Worm (Caenorhabditis elegans): Measurements from ENCODE around the gene Y116A8C.24.

The Y116A8C.24 gene

ce11 chrIV:17048257-17048656 lies 22.4 kb downstream of the Y116A8C.24 start, which contains the start of gene athp-3:
athp-3 (minus strand) TSS chrIV:17048357.
- no peak for TF ChIP-seq skn-1 (tag; optimal IDR thresholded peaks at IDR 0.05)
- no peak for TF ChIP-seq dmd-4 (tag; optimal IDR thresholded peaks at IDR 0.05)
- TF ChIP-seq elt-3 (tag; optimal IDR thresholded peaks at IDR 0.05): no peak
- TF ChIP-seq F13H6.1 (tag; optimal IDR thresholded peaks at IDR 0.05): no peak
- TF ChIP-seq nhr-23 (tag; optimal IDR thresholded peaks at IDR 0.05): no peak
- no peak for TF ChIP-seq zag-1 (tag; optimal IDR thresholded peaks at IDR 0.05)
- TF ChIP-seq crh-2 (tag; optimal IDR thresholded peaks at IDR 0.05): no peak
- no peak for TF ChIP-seq egl-27 (tag; optimal IDR thresholded peaks at IDR 0.05)
- TF ChIP-seq peb-1 (tag; optimal IDR thresholded peaks at IDR 0.05): no peak
- TF ChIP-seq Y55F3AM.14 (GFP tag; optimal IDR thresholded peaks at IDR 0.05): no peak
- no peak for TF ChIP-seq lin-39 (tag; optimal IDR thresholded peaks at IDR 0.05)
- no peak for TF ChIP-seq C34F6.9 (tag; optimal IDR thresholded peaks at IDR 0.05)
- TF ChIP-seq unc-62 (GFP tag; optimal IDR thresholded peaks at IDR 0.05): no peak
- no peak for TF ChIP-seq nhr-6 (tag; optimal IDR thresholded peaks at IDR 0.05)
- no peak for TF ChIP-seq mdl-1 (tag; optimal IDR thresholded peaks at IDR 0.05)
- TF ChIP-seq lin-11 (tag; optimal IDR thresholded peaks at IDR 0.05): no peak
- TF ChIP-seq ceh-16 (tag; optimal IDR thresholded peaks at IDR 0.05): no peak
- TF ChIP-seq ztf-4 (tag; optimal IDR thresholded peaks at IDR 0.05): no peak
- TF ChIP-seq fos-1 (tag; optimal IDR thresholded peaks at IDR 0.05): no peak
- no peak for TF ChIP-seq nhr-12 (tag; optimal IDR thresholded peaks at IDR 0.05)

- TF ChIP-seq ztf-11 (tag; optimal IDR thresholded peaks at IDR 0.05) (no peak), dmd-4 (tag; optimal IDR thresholded peaks at IDR 0.05) (no peak), nhr-11 (tag; optimal IDR thresholded peaks at IDR 0.05) (no peak), elt-3 (tag; optimal IDR thresholded peaks at IDR 0.05) (no peak), sma-9 (GFP tag; optimal IDR thresholded peaks at IDR 0.05) (no peak), sma-9 (tag; optimal IDR thresholded peaks at IDR 0.05) (no peak), ceh-16 (tag; optimal IDR thresholded peaks at IDR 0.05) (no peak), zag-1 (tag; optimal IDR thresholded peaks at IDR 0.05) (no peak), nhr-21 (tag; optimal IDR thresholded peaks at IDR 0.05) (no peak), peb-1 (tag; optimal IDR thresholded peaks at IDR 0.05) (no peak), Y55F3AM.14 (GFP tag; optimal IDR thresholded peaks at IDR 0.05) (no peak)
Measured at ce11 chrIV:17045691-17046090, 25.0 kb downstream of the Y116A8C.24 start, which contains the start of gene clec-195. clec-195 (minus strand) TSS chrIV:17045791.

ce11 chrIV:17040618-17041017 lies 30.1 kb downstream of the Y116A8C.24 start, which contains the start of gene Y116A8C.20:
Y116A8C.20 (plus strand) TSS chrIV:17040918.
- TF ChIP-seq aly-2 (tag; optimal IDR thresholded peaks at IDR 0.05) (no peak), ztf-4 (tag; optimal IDR thresholded peaks at IDR 0.05) (no peak), nhr-21 (tag; optimal IDR thresholded peaks at IDR 0.05) (no peak), dmd-4 (tag; optimal IDR thresholded peaks at IDR 0.05) (no peak), mbf-1 (tag; optimal IDR thresholded peaks at IDR 0.05) (no peak), F13H6.1 (tag; optimal IDR thresholded peaks at IDR 0.05) (no peak), ztf-1 (GFP tag; conservative IDR thresholded peaks at IDR 0.05) (no peak), nhr-6 (tag; optimal IDR thresholded peaks at IDR 0.05) (no peak), mab-5 (tag; optimal IDR thresholded peaks at IDR 0.05) (no peak), unc-55 (GFP tag; optimal IDR thresholded peaks at IDR 0.05) (no peak), zag-1 (tag; optimal IDR thresholded peaks at IDR 0.05) (no peak)

- TF ChIP-seq ceh-82 (tag; optimal IDR thresholded peaks at IDR 0.05): no peak
- no peak for TF ChIP-seq aly-2 (tag; optimal IDR thresholded peaks at IDR 0.05)
- no peak for TF ChIP-seq nhr-12 (tag; optimal IDR thresholded peaks at IDR 0.05)
- TF ChIP-seq zag-1 (tag; optimal IDR thresholded peaks at IDR 0.05): no peak
- TF ChIP-seq skn-1 (tag; optimal IDR thresholded peaks at IDR 0.05): no peak
- no peak for TF ChIP-seq elt-3 (tag; optimal IDR thresholded peaks at IDR 0.05)
- no peak for TF ChIP-seq lsy-2 (tag; optimal IDR thresholded peaks at IDR 0.05)
- no peak for TF ChIP-seq nhr-129 (tag; optimal IDR thresholded peaks at IDR 0.05)
- no peak for TF ChIP-seq unc-55 (GFP tag; optimal IDR thresholded peaks at IDR 0.05)
- no peak for TF ChIP-seq alr-1 (tag; optimal IDR thresholded peaks at IDR 0.05)
- no peak for TF ChIP-seq F13H6.1 (tag; optimal IDR thresholded peaks at IDR 0.05)
- no peak for TF ChIP-seq R02D3.7 (tag; optimal IDR thresholded peaks at IDR 0.05)
- TF ChIP-seq sem-4 (tag; optimal IDR thresholded peaks at IDR 0.05): no peak
- TF ChIP-seq nhr-77 (tag; optimal IDR thresholded peaks at IDR 0.05): no peak
- no peak for TF ChIP-seq sma-3 (GFP tag; optimal IDR thresholded peaks at IDR 0.05)
- TF ChIP-seq snpc-4 (tag; optimal IDR thresholded peaks at IDR 0.05): no peak
- no peak for TF ChIP-seq ceh-16 (tag; optimal IDR thresholded peaks at IDR 0.05)
Measured at ce11 chrIV:17039545-17039944, 31.1 kb downstream of the Y116A8C.24 start, which contains the start of gene Y116A8C.19. Y116A8C.19 (minus strand) TSS chrIV:17039645.
